Worm (Caenorhabditis elegans): Measurements from ENCODE around the gene Y50D4B.4.
A peak's percentile ranks its signal among the peaks of the same experiment; 100 is the strongest.

The Y50D4B.4 gene

DNA sequence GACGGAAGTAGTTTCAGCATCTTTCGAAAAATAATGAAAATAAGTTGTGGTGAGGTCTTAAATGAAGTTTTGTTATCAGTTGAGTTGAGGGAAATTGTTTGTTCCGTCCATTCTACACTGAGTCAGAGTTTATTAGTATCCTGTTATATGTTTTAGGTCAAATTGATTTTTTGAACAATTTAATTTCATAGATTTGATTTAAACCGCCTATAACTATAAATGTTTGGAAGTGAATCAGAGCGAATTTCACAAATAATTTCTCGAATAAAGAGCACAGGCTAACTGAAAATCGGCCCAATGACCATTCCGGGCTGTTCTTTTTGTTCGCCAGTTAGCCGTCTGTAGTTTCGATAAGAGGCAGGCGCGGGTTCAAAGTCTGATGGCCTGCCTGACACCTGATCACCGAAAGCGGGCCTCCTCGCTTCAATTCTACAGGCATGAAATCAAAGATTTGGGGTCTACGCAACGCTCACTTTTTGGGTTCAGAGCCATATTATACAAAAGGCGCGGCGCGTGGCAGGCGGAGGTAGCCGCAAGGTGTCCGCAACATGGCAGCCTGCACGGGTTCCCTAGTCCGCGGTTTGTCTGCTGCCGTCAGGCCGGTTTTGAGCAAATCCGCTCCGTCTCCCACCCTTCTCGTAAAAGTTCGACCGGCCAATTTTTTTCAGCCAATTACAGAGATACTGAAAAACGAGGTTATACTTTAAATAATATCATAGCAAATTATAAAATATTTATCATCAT is 39.6 kb downstream of the Y50D4B.4 start, which contains the start of gene W07B8.4:
Gene W07B8.4, minus strand, starts transcription at position 51 of the 744 bp plus-strand sequence.
- TF ChIP-seq sea-2 (GFP tag; IDR thresholded peaks at IDR 0.05) (no peak), xnd-1 (tag; optimal IDR thresholded peaks at IDR 0.05) (no peak), K11D2.4 (GFP tag; IDR thresholded peaks at IDR 0.05) (no peak), B0019.2 (GFP tag; conservative IDR thresholded peaks at IDR 0.05) (no peak), F57A8.1 (GFP tag; optimal IDR thresholded peaks at IDR 0.05) (no peak), ceh-27 (GFP tag; optimal IDR thresholded peaks at IDR 0.05) (no peak), ama-1 (optimal IDR thresholded peaks at IDR 0.05) (no peak), ama-1 (GFP tag; optimal IDR thresholded peaks at IDR 0.05) (no peak), mcd-1 (GFP tag; IDR thresholded peaks at IDR 0.05) (no peak), nhr-179 (tag; optimal IDR thresholded peaks at IDR 0.05) (no peak), hmg-1.2 (GFP tag; IDR thresholded peaks at IDR 0.05) (no peak), B0336.3 (GFP tag; IDR thresholded peaks at IDR 0.05) (peak; percentile 42; the same call in 1 of the 2 replicates), tlf-1 (GFP tag; optimal IDR thresholded peaks at IDR 0.05) (no peak), madf-8 (GFP tag; conservative IDR thresholded peaks at IDR 0.05) (no peak), Y53G8AR.9 (GFP tag; conservative IDR thresholded peaks at IDR 0.05) (peak; percentile 51; the same call in 1 of the 2 replicates), ceh-40 (GFP tag; IDR thresholded peaks at IDR 0.05) (peak; percentile 45; the same call in 1 of the 2 replicates), snpc-4 (GFP tag; optimal IDR thresholded peaks at IDR 0.05) (no peak), snpc-4 (tag; optimal IDR thresholded peaks at IDR 0.05) (no peak), rcor-1 (GFP tag; IDR thresholded peaks at IDR 0.05) (no peak), bed-1 (GFP tag; IDR thresholded peaks at IDR 0.05) (no peak), rpc-1 (optimal IDR thresholded peaks at IDR 0.05) (no peak), rpc-1 (tag; optimal IDR thresholded peaks at IDR 0.05) (no peak), egl-18 (GFP tag; IDR thresholded peaks at IDR 0.05) (no peak), snpc-3.4 (tag; optimal IDR thresholded peaks at IDR 0.05) (no peak), hlh-26 (GFP tag; conservative IDR thresholded peaks at IDR 0.05) (no peak), tbx-9 (tag; optimal IDR thresholded peaks at IDR 0.05; ENCODE audit: borderline replicate concordance) (no peak), cebp-2 (GFP tag; IDR thresholded peaks at IDR 0.05) (0 out of 2 replicates have a peak, but pooled peaks have one; percentile 31), lin-26 (GFP tag; IDR thresholded peaks at IDR 0.05) (0 out of 2 replicates have a peak, but pooled peaks have one; percentile 27), nhr-90 (tag; optimal IDR thresholded peaks at IDR 0.05) (peak; percentile 35), D2030.7 (GFP tag; IDR thresholded peaks at IDR 0.05) (no peak), madf-6 (GFP tag; IDR thresholded peaks at IDR 0.05) (no peak), Y56A3A.18 (GFP tag; IDR thresholded peaks at IDR 0.05) (no peak), akir-1 (GFP tag; optimal IDR thresholded peaks at IDR 0.05) (no peak), aptf-3 (GFP tag; IDR thresholded peaks at IDR 0.05) (no peak), nfya-1 (tag; optimal IDR thresholded peaks at IDR 0.05; ENCODE audit: borderline replicate concordance, insufficient read depth) (no peak), lsl-1 (GFP tag; optimal IDR thresholded peaks at IDR 0.05) (no peak), lag-1 (GFP tag; IDR thresholded peaks at IDR 0.05) (no peak), egrh-3 (GFP tag; IDR thresholded peaks at IDR 0.05) (no peak), F49E8.2 (tag; optimal IDR thresholded peaks at IDR 0.05; ENCODE audit: insufficient read depth) (no peak), ZK185.1 (tag; optimal IDR thresholded peaks at IDR 0.05; ENCODE audit: poor library complexity, severe bottlenecking) (no peak), nhr-120 (GFP tag; IDR thresholded peaks at IDR 0.05) (0 out of 2 replicates have a peak, but pooled peaks have one; percentile 47), tbp1 (GFP tag; optimal IDR thresholded peaks at IDR 0.05) (no peak), F57C9.4 (tag; optimal IDR thresholded peaks at IDR 0.05) (no peak), F52B5.7 (tag; optimal IDR thresholded peaks at IDR 0.05) (no peak), lin-40 (tag; optimal IDR thresholded peaks at IDR 0.05) (no peak), egl-44 (GFP tag; IDR thresholded peaks at IDR 0.05) (no peak), F33H1.4 (GFP tag; IDR thresholded peaks at IDR 0.05) (no peak), ccch-3 (GFP tag; optimal IDR thresholded peaks at IDR 0.05) (no peak), repo-1 (tag; optimal IDR thresholded peaks at IDR 0.05) (no peak)

Measured in whole organism, young adult.